Fruit fly (Drosophila melanogaster) whole organism, embryonic: ENCODE data around the gene CG46387.

Experiments
- Atf-2 ChIP-seq: fragments of 200-800 bp; sonication (Bioruptor generic); optimal IDR thresholded peaks from 2 replicates; lab custom pipeline; 2016; ENCODE audit warnings: missing biosample characterization, missing genetic modification characterization
- CG11398 ChIP-seq: fragments of 200-800 bp; sonication (Bioruptor generic); optimal IDR thresholded peaks from 2 replicates; lab custom pipeline; 2016; ENCODE audit warnings: missing biosample characterization, missing genetic modification characterization
- CG11504 ChIP-seq: fragments of 200-800 bp; sonication (Bioruptor generic); optimal IDR thresholded peaks from 3 replicates; lab custom pipeline; 2019; ENCODE audit warnings: missing biosample characterization, mild to moderate bottlenecking, missing genetic modification characterization, moderate library complexity
- CG13296 ChIP-seq: fragments of 200-800 bp; sonication (Bioruptor generic); optimal IDR thresholded peaks from 3 replicates; lab custom pipeline; 2018; ENCODE audit warnings: missing biosample characterization, mild to moderate bottlenecking, missing genetic modification characterization
- CG14050 ChIP-seq: fragments of 200-800 bp; sonication (Bioruptor generic); IDR thresholded peaks from 3 replicates; pipeline ENCODE4 v1.3.6; 2022; ENCODE audit warnings: missing biosample characterization, missing genetic modification characterization
- CG14710 ChIP-seq: fragments of 200-800 bp; sonication (Bioruptor generic); optimal IDR thresholded peaks from 3 replicates; lab custom pipeline; 2019; ENCODE audit warnings: missing biosample characterization, mild to moderate bottlenecking, missing genetic modification characterization, moderate library complexity
- CG17361 ChIP-seq: fragments of 200-800 bp; sonication (Bioruptor generic); IDR thresholded peaks from 3 replicates; pipeline ENCODE4 v1.3.6; 2022; ENCODE audit warnings: missing biosample characterization, missing genetic modification characterization
- CG17385 ChIP-seq: fragments of 200-800 bp; sonication (Bioruptor generic); optimal IDR thresholded peaks from 3 replicates; lab custom pipeline; 2018; ENCODE audit warnings: missing biosample characterization, mild to moderate bottlenecking, missing genetic modification characterization
- CG17612 ChIP-seq: fragments of 200-800 bp; sonication (Bioruptor generic); IDR thresholded peaks from 2 replicates; pipeline ENCODE4 v1.3.6; 2022; ENCODE audit warnings: missing biosample characterization, missing genetic modification characterization
- CG17829 ChIP-seq: fragments of 200-800 bp; optimal IDR thresholded peaks from 2 replicates; lab custom pipeline; 2019; ENCODE audit warnings: missing biosample characterization, mild to moderate bottlenecking, missing genetic modification characterization, moderate library complexity
- CG2875 ChIP-seq: fragments of 200-800 bp; sonication (Bioruptor generic); optimal IDR thresholded peaks from 2 replicates; lab custom pipeline; 2017; ENCODE audit warnings: missing biosample characterization, mild to moderate bottlenecking, missing genetic modification characterization, missing genetic modification reagents
- CG3065 ChIP-seq: fragments of 200-800 bp; sonication (Bioruptor generic); optimal IDR thresholded peaks from 2 replicates; lab custom pipeline; 2016; ENCODE audit warnings: missing biosample characterization, missing genetic modification characterization
- CG32772 ChIP-seq: fragments of 200-800 bp; sonication (Bioruptor generic); IDR thresholded peaks from 2 replicates; pipeline ENCODE4 v1.3.6; 2022; ENCODE audit warnings: missing biosample characterization, missing genetic modification characterization
- CG4282 ChIP-seq: fragments of 200-800 bp; sonication (Bioruptor generic); optimal IDR thresholded peaks from 2 replicates; lab custom pipeline; 2016; ENCODE audit warnings: missing biosample characterization, missing genetic modification characterization
- CG4328 ChIP-seq: fragments of 200-800 bp; sonication (Bioruptor generic); optimal IDR thresholded peaks from 3 replicates; lab custom pipeline; 2017; ENCODE audit warnings: missing biosample characterization, missing genetic modification reagents, missing genetic modification characterization
- CG4404 ChIP-seq: fragments of 200-800 bp; sonication (Bioruptor generic); IDR thresholded peaks from 2 replicates; pipeline ENCODE4 v1.3.6; 2022; ENCODE audit warnings: missing biosample characterization, missing genetic modification characterization
- CG7928 ChIP-seq: fragments of 200-800 bp; sonication (Bioruptor generic); optimal IDR thresholded peaks from 2 replicates; lab custom pipeline; 2017; ENCODE audit warnings: missing biosample characterization, mild to moderate bottlenecking, missing genetic modification characterization
- CG7987 ChIP-seq: fragments of 200-800 bp; sonication (Bioruptor generic); optimal IDR thresholded peaks from 2 replicates; lab custom pipeline; 2018; ENCODE audit warnings: missing biosample characterization, mild to moderate bottlenecking, missing genetic modification characterization, moderate library complexity
- CG8281 ChIP-seq: fragments of 200-800 bp; sonication (Bioruptor generic); optimal IDR thresholded peaks from 2 replicates; lab custom pipeline; 2018; ENCODE audit warnings: missing biosample characterization, mild to moderate bottlenecking, missing genetic modification characterization, moderate library complexity
- CG8924 ChIP-seq: fragments of 200-800 bp; optimal IDR thresholded peaks from 3 replicates; lab custom pipeline; 2019; ENCODE audit warnings: missing biosample characterization, mild to moderate bottlenecking, missing genetic modification characterization, moderate library complexity
- CG9215 ChIP-seq: fragments of 200-800 bp; sonication (Bioruptor generic); IDR thresholded peaks from 2 replicates; pipeline ENCODE4 v1.3.6; 2022; ENCODE audit warnings: missing biosample characterization, missing genetic modification characterization
- D19A ChIP-seq: fragments of 200-800 bp; optimal IDR thresholded peaks from 3 replicates; lab custom pipeline; 2019; ENCODE audit warnings: missing biosample characterization, mild to moderate bottlenecking, missing genetic modification characterization, moderate library complexity
- D19B ChIP-seq: fragments of 200-800 bp; sonication (Bioruptor generic); optimal IDR thresholded peaks from 2 replicates; lab custom pipeline; 2017; ENCODE audit warnings: missing biosample characterization, mild to moderate bottlenecking, missing genetic modification characterization
- Dek ChIP-seq: fragments of 200-800 bp; sonication (Bioruptor generic); optimal IDR thresholded peaks from 3 replicates; lab custom pipeline; 2019; ENCODE audit warnings: missing biosample characterization, mild to moderate bottlenecking, missing genetic modification characterization, moderate library complexity
- Dp ChIP-seq: fragments of 200-800 bp; sonication (Bioruptor generic); optimal IDR thresholded peaks from 2 replicates; lab custom pipeline; 2018; ENCODE audit warnings: missing biosample characterization, mild to moderate bottlenecking, missing genetic modification characterization, moderate library complexity
- HmgZ ChIP-seq: fragments of 200-800 bp; sonication (Bioruptor generic); optimal IDR thresholded peaks from 2 replicates; lab custom pipeline; 2018; ENCODE audit warnings: missing biosample characterization, mild to moderate bottlenecking, missing genetic modification characterization
- Med ChIP-seq: fragments of 200-800 bp; sonication (Bioruptor generic); peaks from one replicate; lab custom pipeline; 2016; ENCODE audit warnings: missing biosample characterization, missing genetic modification characterization, mild to moderate bottlenecking, inconsistent platforms, moderate library complexity
- Oli ChIP-seq: fragments of 200-800 bp; sonication (Bioruptor generic); optimal IDR thresholded peaks from 2 replicates; lab custom pipeline; 2018; ENCODE audit warnings: missing biosample characterization, mild to moderate bottlenecking, missing genetic modification characterization, moderate library complexity
- Opbp ChIP-seq: fragments of 200-800 bp; sonication (Bioruptor generic); IDR thresholded peaks from 3 replicates; pipeline ENCODE4 v1.3.6; 2022; ENCODE audit warnings: missing biosample characterization, missing genetic modification characterization; ENCODE audit not compliant: partially characterized antibody
- Poxn ChIP-seq: fragments of 200-800 bp; sonication (Bioruptor generic); IDR thresholded peaks from 2 replicates; pipeline ENCODE4 v1.3.6; 2022; ENCODE audit warnings: missing biosample characterization, missing genetic modification characterization
- Trl ChIP-seq, 3 experiments: fragments of >200 bp in 2 of 3; fragments of 200-800 bp in 1 of 3; sonication (Bioruptor generic) in 1 of 3; optimal IDR thresholded peaks; 2 replicates in 1 of 3; 3 replicates in 2 of 3; lab custom pipeline; 2016 to 2017; ENCODE audit warnings: missing biosample characterization in 1 of 3, missing genetic modification characterization in 1 of 3
- ara ChIP-seq: fragments of 200-800 bp; sonication (Bioruptor generic); IDR thresholded peaks from 2 replicates; pipeline ENCODE4 v1.3.6; 2022; ENCODE audit warnings: missing biosample characterization, missing genetic modification characterization
- ase ChIP-seq: fragments of 200-800 bp; sonication (Bioruptor generic); IDR thresholded peaks from 3 replicates; pipeline ENCODE4 v1.3.6; 2022; ENCODE audit warnings: missing biosample characterization, missing genetic modification characterization
- fd102C ChIP-seq: fragments of 200-800 bp; sonication (Bioruptor generic); optimal IDR thresholded peaks from 2 replicates; lab custom pipeline; 2018; ENCODE audit warnings: missing biosample characterization, mild to moderate bottlenecking, missing genetic modification characterization, moderate library complexity
- gro ChIP-seq: fragments of 200-800 bp; sonication (Bioruptor generic); optimal IDR thresholded peaks from 2 replicates; lab custom pipeline; 2016; ENCODE audit warnings: missing biosample characterization, missing genetic modification characterization
- gsb-n ChIP-seq: fragments of 200-800 bp; sonication (Bioruptor generic); optimal IDR thresholded peaks from 3 replicates; lab custom pipeline; 2018; ENCODE audit warnings: missing biosample characterization, mild to moderate bottlenecking, missing genetic modification characterization
- hbn ChIP-seq: fragments of 200-800 bp; sonication (Bioruptor generic); IDR thresholded peaks from 2 replicates; pipeline ENCODE4 v1.3.6; 2022; ENCODE audit warnings: missing biosample characterization, missing genetic modification characterization; ENCODE audit not compliant: partially characterized antibody
- her ChIP-seq: fragments of 200-800 bp; sonication (Bioruptor generic); optimal IDR thresholded peaks from 2 replicates; lab custom pipeline; 2016; ENCODE audit warnings: missing biosample characterization, missing genetic modification characterization
- lola ChIP-seq, 3 experiments: fragments of >200 bp in 2 of 3; fragments of 200-800 bp in 1 of 3; sonication (Bioruptor generic) in 1 of 3; optimal IDR thresholded peaks; 2 replicates each; lab custom pipeline; 2017 to 2019; ENCODE audit warnings: missing biosample characterization in 3 of 3, missing genetic modification characterization in 3 of 3, mild to moderate bottlenecking in 1 of 3, moderate library complexity in 1 of 3
- nom ChIP-seq: fragments of 200-800 bp; sonication (Bioruptor generic); optimal IDR thresholded peaks from 2 replicates; lab custom pipeline; 2017; ENCODE audit warnings: missing biosample characterization, missing genetic modification characterization, mild to moderate bottlenecking, moderate library complexity, missing genetic modification reagents
- pho ChIP-seq: fragments of 200-800 bp; sonication (Bioruptor generic); optimal IDR thresholded peaks from 2 replicates; lab custom pipeline; 2016; ENCODE audit warnings: missing biosample characterization, missing genetic modification characterization
- ro ChIP-seq: fragments of 200-800 bp; sonication (Bioruptor generic); IDR thresholded peaks from 2 replicates; pipeline ENCODE4 v1.3.6; 2022; ENCODE audit warnings: missing biosample characterization, missing genetic modification characterization
- sr ChIP-seq: fragments of 200-800 bp; sonication (Bioruptor generic); IDR thresholded peaks from 3 replicates; pipeline ENCODE4 v1.3.6; 2022; ENCODE audit warnings: missing biosample characterization, missing genetic modification characterization
- vfl ChIP-seq: fragments of 200-800 bp; sonication (Bioruptor generic); optimal IDR thresholded peaks from 2 replicates; lab custom pipeline; 2016; ENCODE audit warnings: missing biosample characterization, missing genetic modification characterization
- yki ChIP-seq: fragments of >200 bp; optimal IDR thresholded peaks from 3 replicates; lab custom pipeline; 2018
- z ChIP-seq: fragments of 200-800 bp; sonication (Bioruptor generic); IDR thresholded peaks from 3 replicates; pipeline ENCODE4 v1.3.6; 2022; ENCODE audit warnings: missing biosample characterization, missing genetic modification characterization
- zfh2 ChIP-seq: fragments of 200-800 bp; sonication (Bioruptor generic); optimal IDR thresholded peaks from 2 replicates; lab custom pipeline; 2016; ENCODE audit warnings: missing biosample characterization, missing genetic modification characterization

The CG46387 gene

DNA sequence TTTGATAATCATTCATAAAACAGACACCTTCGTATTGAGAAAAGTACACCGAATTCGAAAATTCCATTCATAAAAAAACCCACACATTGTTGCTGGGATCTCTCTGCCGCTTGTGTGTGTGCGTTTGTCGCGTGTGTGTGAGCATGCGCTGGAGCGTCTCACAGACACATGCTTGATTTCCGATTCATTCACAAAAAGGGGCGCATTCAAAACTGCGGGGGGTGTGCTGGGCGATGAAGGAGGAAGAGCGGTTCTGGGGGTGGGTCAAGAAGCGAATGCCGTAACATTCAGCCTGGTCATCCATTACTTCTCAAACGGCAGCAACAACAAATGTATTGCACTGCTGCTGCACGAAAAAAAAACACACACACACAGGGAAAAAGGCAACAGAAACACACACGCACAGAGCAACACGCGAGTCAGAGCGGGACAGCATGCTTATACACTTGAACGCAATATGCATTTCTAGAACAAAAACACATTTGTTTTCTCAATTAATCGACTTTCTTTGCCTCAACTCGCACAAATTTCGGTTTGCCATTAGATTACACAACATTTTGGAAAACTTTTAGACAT, 44.4 kb upstream of the CG46387 start (continued):
- TF ChIP-seq Opbp (GFP tag; lab: Robert Waterston, UW) (0 out of 3 replicates have a peak, but pooled peaks have one; percentile 45), CG9215 (GFP tag; lab: Robert Waterston, UW) (no peak), CG17361 (no peak), CG8281 (tag; lab: Kevin White, UChicago) (no peak), vfl (GFP tag; lab: Kevin White, UChicago) (no peak), lola (GFP tag; optimal IDR thresholded peaks at IDR 0.05; lab: Kevin White, UChicago) (peak in 1 of 3 experiments; percentile 54), D19B (GFP tag; lab: Kevin White, UChicago) (no peak), CG4328 (GFP tag; lab: Kevin White, UChicago) (no peak), nom (GFP tag; lab: Kevin White, UChicago) (peak; percentile 9), sr (GFP tag; lab: Robert Waterston, UW) (peak; percentile 45; the same call in 1 of the 3 replicates), gro (GFP tag; lab: Kevin White, UChicago) (peak; percentile 3), ase (no peak), fd102C (GFP tag; lab: Kevin White, UChicago) (no peak), CG17612 (GFP tag; lab: Robert Waterston, UW) (no peak), CG7928 (no peak), CG4404 (GFP tag; lab: Robert Waterston, UW) (no peak), Poxn (GFP tag; lab: Robert Waterston, UW) (no peak), Dek (tag; lab: Kevin White, UChicago) (no peak), yki (lab: Kevin White, UChicago) (no peak), hbn (GFP tag; lab: Robert Waterston, UW) (no peak), CG32772 (GFP tag; lab: Robert Waterston, UW) (peak; percentile 85), CG17385 (GFP tag; lab: Kevin White, UChicago) (peak; percentile 23), pho (GFP tag; lab: Kevin White, UChicago) (no peak), ara (0 out of 2 replicates have a peak, but pooled peaks have one; percentile 35), CG14710 (tag; lab: Kevin White, UChicago) (no peak), CG14050 (GFP tag; lab: Robert Waterston, UW) (no peak), CG17829 (tag; lab: Kevin White, UChicago) (no peak), CG11398 (GFP tag; lab: Kevin White, UChicago) (no peak), CG2875 (GFP tag; lab: Kevin White, UChicago) (no peak), CG7987 (GFP tag; lab: Kevin White, UChicago) (no peak), CG8924 (peak; percentile 1), CG4282 (GFP tag; lab: Kevin White, UChicago) (no peak), HmgZ (no peak), Dp (GFP tag; lab: Kevin White, UChicago) (no peak), Med (GFP tag; lab: Kevin White, UChicago) (peak; percentile 68), CG13296 (GFP tag; lab: Kevin White, UChicago) (no peak), Trl (optimal IDR thresholded peaks at IDR 0.05; lab: Kevin White, UChicago) (peak in 1 of 2 experiments; percentile 59), Trl (GFP tag; optimal IDR thresholded peaks at IDR 0.05; lab: Kevin White, UChicago) (no peak), z (GFP tag; lab: Robert Waterston, UW) (no peak), Atf-2 (GFP tag; lab: Kevin White, UChicago) (no peak), CG3065 (GFP tag; lab: Kevin White, UChicago) (no peak), gsb-n (tag; lab: Kevin White, UChicago) (no peak), CG11504 (tag; lab: Kevin White, UChicago) (peak; percentile 45), D19A (tag; lab: Kevin White, UChicago) (no peak), ro (no peak), Oli (tag; lab: Kevin White, UChicago) (no peak), zfh2 (no peak), her (GFP tag; lab: Kevin White, UChicago) (peak; percentile 30)
- TF ChIP-seq, all 482 proteins: peak for 81
